Worm (Caenorhabditis elegans) whole organism, L4 larva: ENCODE measurements around the gene pgm-2.
A peak's percentile ranks its signal among the peaks of the same experiment; 100 is the strongest.

Source experiments
- F26F4.8 ChIP-seq: fragments of 200-800 bp; sonication (Bioruptor generic); conservative IDR thresholded peaks from 2 replicates; pipeline ENCODE4 v1.3.6; 2022; ENCODE audit warnings: missing genetic modification characterization, missing compliant biosample characterization
- F37D6.2 ChIP-seq: sonication (generic microtip); optimal IDR thresholded peaks from 2 replicates; lab custom pipeline; 2016; ENCODE audit warnings: mild to moderate bottlenecking, missing genetic modification characterization, missing compliant biosample characterization
- R02D3.7 ChIP-seq: fragments of 150-350 bp; sonication (generic microtip); optimal IDR thresholded peaks from 3 replicates; lab custom pipeline; 2014; ENCODE audit warnings: missing biosample characterization, missing genetic modification characterization
- T26A8.4 ChIP-seq: fragments of 200-800 bp; sonication (Bioruptor generic); IDR thresholded peaks from 2 replicates; pipeline ENCODE4 v1.3.6; 2022; ENCODE audit warnings: missing genetic modification characterization, missing compliant biosample characterization
- Y75B8A.6 ChIP-seq: fragments of 200-800 bp; sonication (Bioruptor generic); IDR thresholded peaks from 2 replicates; pipeline ENCODE4 v1.3.6; 2022; ENCODE audit warnings: missing genetic modification reagents, missing genetic modification characterization, missing compliant biosample characterization
- arid-1 ChIP-seq: fragments of 200-800 bp; sonication (Bioruptor generic); conservative IDR thresholded peaks from 2 replicates; pipeline ENCODE4 v1.3.6; 2022; ENCODE audit warnings: missing genetic modification reagents, missing genetic modification characterization, missing compliant biosample characterization
- ceh-20 ChIP-seq: fragments of 200-800 bp; sonication (Bioruptor generic); IDR thresholded peaks from 2 replicates; pipeline ENCODE4 v1.3.6; 2022; ENCODE audit warnings: missing genetic modification reagents, missing genetic modification characterization, missing compliant biosample characterization
- ceh-28 ChIP-seq: fragments of 150-350 bp; optimal IDR thresholded peaks from 2 replicates; lab custom pipeline; 2014; ENCODE audit warnings: missing biosample characterization, missing genetic modification reagents, missing genetic modification characterization
- ceh-32 ChIP-seq: sonication (generic microtip); optimal IDR thresholded peaks from 2 replicates; lab custom pipeline; 2016; ENCODE audit warnings: mild to moderate bottlenecking, missing genetic modification characterization, missing compliant biosample characterization; ENCODE audit not compliant: poor library complexity
- ceh-44 ChIP-seq: fragments of 200-800 bp; sonication (Bioruptor generic); IDR thresholded peaks from 2 replicates; pipeline ENCODE4 v1.3.6; 2022; ENCODE audit warnings: missing genetic modification reagents, missing genetic modification characterization, missing compliant biosample characterization
- ceh-62 ChIP-seq: sonication (generic microtip); optimal IDR thresholded peaks from 2 replicates; lab custom pipeline; 2017; ENCODE audit warnings: missing biosample characterization, missing genetic modification characterization
- ces-1 ChIP-seq: fragments of 150-350 bp; sonication (generic microtip); optimal IDR thresholded peaks from 4 replicates; lab custom pipeline; 2014; ENCODE audit warnings: missing biosample characterization, missing genetic modification reagents, missing genetic modification characterization
- daf-16 ChIP-seq, 3 experiments: sonication (generic microtip); optimal IDR thresholded peaks; 2 replicates each; lab custom pipeline; 2016 to 2017; ENCODE audit warnings: missing genetic modification characterization in 3 of 3, missing genetic modification reagents in 3 of 3, mild to moderate bottlenecking in 2 of 3, missing compliant biosample characterization in 2 of 3, missing biosample characterization in 1 of 3, moderate library complexity in 1 of 3
- dmd-6 ChIP-seq: fragments of 200-800 bp; sonication (Bioruptor generic); IDR thresholded peaks from 2 replicates; pipeline ENCODE4 v1.3.6; 2022; ENCODE audit warnings: missing genetic modification reagents, missing genetic modification characterization, missing compliant biosample characterization
- dmd-8 ChIP-seq: fragments of 200-800 bp; sonication (Bioruptor generic); IDR thresholded peaks from 2 replicates; pipeline ENCODE4 v1.3.6; 2022; ENCODE audit warnings: missing genetic modification characterization, missing compliant biosample characterization
- dpl-1 ChIP-seq: fragments of 150-350 bp; optimal IDR thresholded peaks from 2 replicates; lab custom pipeline; 2014; ENCODE audit warnings: missing biosample characterization, missing genetic modification reagents, missing genetic modification characterization
- dve-1 ChIP-seq: sonication (generic microtip); optimal IDR thresholded peaks from 2 replicates; lab custom pipeline; 2017; ENCODE audit warnings: antibody characterized with exemption, mild to moderate bottlenecking, missing genetic modification characterization, missing compliant biosample characterization; ENCODE audit not compliant: insufficient read depth
- egl-27 ChIP-seq: sonication (generic microtip); optimal IDR thresholded peaks from 3 replicates; lab custom pipeline; 2017; ENCODE audit warnings: missing biosample characterization, missing genetic modification reagents, missing genetic modification characterization
- hif-1 ChIP-seq, 2 experiments: sonication (generic microtip); optimal IDR thresholded peaks; 2 replicates each; lab custom pipeline; 2016 to 2017; ENCODE audit warnings: missing compliant biosample characterization in 2 of 2, missing genetic modification characterization in 2 of 2, missing genetic modification reagents in 2 of 2, missing genotype in 2 of 2, mild to moderate bottlenecking in 1 of 2
- hlh-30 ChIP-seq: sonication (generic microtip); optimal IDR thresholded peaks from 2 replicates; lab custom pipeline; 2017; ENCODE audit warnings: antibody characterized with exemption, mild to moderate bottlenecking, missing genetic modification characterization, missing compliant biosample characterization; ENCODE audit not compliant: insufficient read depth
- lin-13 ChIP-seq: fragments of 150-350 bp; optimal IDR thresholded peaks from 2 replicates; lab custom pipeline; 2014; ENCODE audit warnings: missing biosample characterization, missing genetic modification reagents, missing genetic modification characterization
- lin-29 ChIP-seq: fragments of 200-800 bp; sonication (Bioruptor generic); IDR thresholded peaks from 2 replicates; pipeline ENCODE4 v1.3.6; 2022; ENCODE audit warnings: missing genetic modification reagents, missing genetic modification characterization, missing compliant biosample characterization
- lin-38 ChIP-seq: fragments of 200-800 bp; sonication (Bioruptor generic); IDR thresholded peaks from 2 replicates; pipeline ENCODE4 v1.3.6; 2022; ENCODE audit warnings: missing genetic modification reagents, missing genetic modification characterization, missing compliant biosample characterization
- lir-3 ChIP-seq: sonication (generic microtip); optimal IDR thresholded peaks from 2 replicates; lab custom pipeline; 2016; ENCODE audit warnings: mild to moderate bottlenecking, missing genetic modification characterization, missing compliant biosample characterization
- lsy-2 ChIP-seq, 2 experiments: fragments of 150-350 bp in 1 of 2; sonication (generic microtip) in 1 of 2; optimal IDR thresholded peaks; 2 replicates each; lab custom pipeline; 2014 to 2017; ENCODE audit warnings: missing biosample characterization in 2 of 2, missing genetic modification characterization in 2 of 2
- madf-5 ChIP-seq, 2 experiments: fragments of 200-800 bp; sonication (Bioruptor generic); IDR thresholded peaks; 2 replicates each; pipeline ENCODE4 v1.3.6; 2022; ENCODE audit warnings: missing compliant biosample characterization in 2 of 2, missing genetic modification characterization in 2 of 2
- mdt-29 ChIP-seq: fragments of 200-800 bp; sonication (Bioruptor generic); IDR thresholded peaks from 2 replicates; pipeline ENCODE4 v1.3.6; 2022; ENCODE audit warnings: missing genetic modification reagents, missing genetic modification characterization, missing compliant biosample characterization
- mep-1 ChIP-seq: fragments of 150-350 bp; sonication (generic microtip); optimal IDR thresholded peaks from 3 replicates; lab custom pipeline; 2014; ENCODE audit warnings: missing biosample characterization, missing genetic modification characterization
- mxl-2 ChIP-seq: fragments of 200-800 bp; sonication (Bioruptor generic); conservative IDR thresholded peaks from 2 replicates; pipeline ENCODE4 v1.3.6; 2022; ENCODE audit warnings: missing genetic modification reagents, missing genetic modification characterization, missing compliant biosample characterization
- nhr-11 ChIP-seq: fragments of 150-350 bp; optimal IDR thresholded peaks from 2 replicates; lab custom pipeline; 2014; ENCODE audit warnings: missing biosample characterization, missing genetic modification characterization
- nhr-28 ChIP-seq: fragments of 150-350 bp; optimal IDR thresholded peaks from 2 replicates; lab custom pipeline; 2014; ENCODE audit warnings: missing biosample characterization, missing genetic modification characterization
- nhr-41 ChIP-seq: fragments of 200-800 bp; sonication (Bioruptor generic); IDR thresholded peaks from 2 replicates; pipeline ENCODE4 v1.3.6; 2022; ENCODE audit warnings: missing genetic modification reagents, missing genetic modification characterization, missing compliant biosample characterization
- nhr-42 ChIP-seq: fragments of 200-800 bp; sonication (Bioruptor generic); IDR thresholded peaks from 2 replicates; pipeline ENCODE4 v1.3.6; 2022; ENCODE audit warnings: missing genetic modification characterization, missing compliant biosample characterization
- nhr-48 ChIP-seq: sonication (generic microtip); optimal IDR thresholded peaks from 2 replicates; lab custom pipeline; 2016; ENCODE audit warnings: mild to moderate bottlenecking, missing genetic modification characterization, missing compliant biosample characterization
- nhr-6 ChIP-seq: fragments of 150-350 bp; optimal IDR thresholded peaks from 2 replicates; lab custom pipeline; 2014; ENCODE audit warnings: missing biosample characterization, missing genetic modification characterization
- nhr-77 ChIP-seq: fragments of 150-350 bp; optimal IDR thresholded peaks from 2 replicates; lab custom pipeline; 2014; ENCODE audit warnings: missing biosample characterization, missing genetic modification characterization
- pha-4 ChIP-seq, 2 experiments: fragments of 150-350 bp in 1 of 2; fragments of 200-800 bp in 1 of 2; sonication (Bioruptor generic) in 1 of 2; IDR thresholded peaks in 1 of 2; optimal IDR thresholded peaks in 1 of 2; 2 replicates each; pipeline versions ENCODE4 v1.3.6 to Lab custom; 2014 to 2022; ENCODE audit warnings: missing genetic modification characterization in 2 of 2, missing genetic modification reagents in 2 of 2, missing biosample characterization in 1 of 2, missing compliant biosample characterization in 1 of 2
- snpc-4 ChIP-seq: fragments of 150-350 bp; optimal IDR thresholded peaks from 2 replicates; lab custom pipeline; 2014; ENCODE audit warnings: missing biosample characterization, missing genetic modification characterization
- spr-1 ChIP-seq: sonication (generic microtip); optimal IDR thresholded peaks from 2 replicates; lab custom pipeline; 2016; ENCODE audit warnings: mild to moderate bottlenecking, missing genetic modification characterization, missing compliant biosample characterization
- unc-39 ChIP-seq: sonication (generic microtip); optimal IDR thresholded peaks from 2 replicates; lab custom pipeline; 2017; ENCODE audit warnings: missing biosample characterization, missing genetic modification characterization
- zag-1 ChIP-seq: fragments of 150-350 bp; optimal IDR thresholded peaks from 2 replicates; lab custom pipeline; 2014; ENCODE audit warnings: missing biosample characterization, missing genetic modification characterization
- zip-11 ChIP-seq: fragments of 200-800 bp; sonication (Bioruptor generic); IDR thresholded peaks from 2 replicates; pipeline ENCODE4 v1.3.6; 2022; ENCODE audit warnings: missing genetic modification characterization, missing compliant biosample characterization

The pgm-2 gene

ce11 chrIII:13307107-13307506, 7.9 kb downstream of the pgm-2 start, which contains the start of the genes klp-19 and slc-36.1 (continued):
- TF ChIP-seq ceh-20 (GFP tag; lab: Robert Waterston, UW) (no peak), nhr-6 (no peak), ceh-62 (tag; lab: Kevin White, UChicago) (no peak), lin-29 (GFP tag; lab: Robert Waterston, UW) (no peak), hif-1 (tag; optimal IDR thresholded peaks at IDR 0.05; lab: Kevin White, UChicago) (no peak), ces-1 (GFP tag; lab: Kevin White, UChicago) (no peak), nhr-41 (GFP tag; lab: Robert Waterston, UW) (no peak), lin-13 (GFP tag; lab: Kevin White, UChicago) (no peak), dpl-1 (GFP tag; lab: Kevin White, UChicago) (peak; percentile 80)
- TF ChIP-seq, all 104 proteins: peak for 12

ce11 chrIII:13310552-13310951, 11.4 kb downstream of the pgm-2 start:
- TF ChIP-seq dmd-6 (GFP tag; lab: Robert Waterston, UW), result no peak
- TF ChIP-seq ces-1 (GFP tag; lab: Kevin White, UChicago), result no peak
- TF ChIP-seq mep-1 (tag; lab: Kevin White, UChicago), result peak; percentile 6
- TF ChIP-seq ceh-44 (GFP tag; lab: Robert Waterston, UW), result no peak
- no peak for TF ChIP-seq nhr-48 (tag; lab: Kevin White, UChicago)
- no peak for TF ChIP-seq dpl-1 (GFP tag; lab: Kevin White, UChicago)
- no peak for TF ChIP-seq lin-13 (GFP tag; lab: Kevin White, UChicago)
- TF ChIP-seq T26A8.4, result no peak
- no peak for TF ChIP-seq dmd-8
- TF ChIP-seq R02D3.7 (tag; lab: Kevin White, UChicago), result no peak
- TF ChIP-seq nhr-6, result no peak
- TF ChIP-seq nhr-77 (tag; lab: Kevin White, UChicago), result peak; percentile 67
- no peak for TF ChIP-seq spr-1
- no peak for TF ChIP-seq zip-11
- TF ChIP-seq egl-27, result no peak
- TF ChIP-seq snpc-4 (tag; lab: Kevin White, UChicago), result no peak
- TF ChIP-seq unc-39 (tag; lab: Kevin White, UChicago), result no peak
- no peak for TF ChIP-seq lin-38 (GFP tag; lab: Robert Waterston, UW)
- no peak for TF ChIP-seq F26F4.8 (GFP tag; lab: Robert Waterston, UW)
- no peak for TF ChIP-seq F37D6.2 (tag; lab: Kevin White, UChicago)
- TF ChIP-seq ceh-28, result no peak
- TF ChIP-seq Y75B8A.6, result no peak
- no peak for TF ChIP-seq nhr-11
- TF ChIP-seq ceh-62 (tag; lab: Kevin White, UChicago), result no peak
- no peak for TF ChIP-seq arid-1
- no peak for TF ChIP-seq zag-1 (tag; lab: Kevin White, UChicago)
- no peak for TF ChIP-seq hif-1 (tag; optimal IDR thresholded peaks at IDR 0.05; lab: Kevin White, UChicago)
- no peak for TF ChIP-seq mdt-29 (GFP tag; lab: Robert Waterston, UW)
- no peak for TF ChIP-seq lir-3 (tag; lab: Kevin White, UChicago)
- peak in 1 of 2 experiments; percentile 30 for TF ChIP-seq lsy-2 (tag; optimal IDR thresholded peaks at IDR 0.05; lab: Kevin White, UChicago)
- TF ChIP-seq nhr-28 (tag; lab: Kevin White, UChicago), result peak; percentile 40
- peak; percentile 69 for TF ChIP-seq hlh-30 (tag; lab: Kevin White, UChicago)
- no peak for TF ChIP-seq pha-4 (GFP tag; IDR thresholded peaks at IDR 0.05; lab: Robert Waterston, UW)
- TF ChIP-seq pha-4 (tag; optimal IDR thresholded peaks at IDR 0.05; lab: Kevin White, UChicago), result no peak
- no peak for TF ChIP-seq ceh-32 (tag; lab: Kevin White, UChicago)
- no peak for TF ChIP-seq madf-5 (GFP tag; IDR thresholded peaks at IDR 0.05; lab: Robert Waterston, UW)
- TF ChIP-seq dve-1, result peak; percentile 66
- no peak for TF ChIP-seq mxl-2 (GFP tag; lab: Robert Waterston, UW)
- no peak for TF ChIP-seq daf-16 (GFP tag; optimal IDR thresholded peaks at IDR 0.05; lab: Kevin White, UChicago)
- peak; percentile 83 for TF ChIP-seq daf-16 (tag; optimal IDR thresholded peaks at IDR 0.05; lab: Kevin White, UChicago)
- no peak for TF ChIP-seq nhr-42 (GFP tag; lab: Robert Waterston, UW)
